Fruit fly (Drosophila melanogaster) whole organism, embryonic: ENCODE measurements around the gene Cfp1.
A peak's percentile ranks its signal among the peaks of the same experiment; 100 is the strongest.

Experiments used
- Bgb ChIP-seq: fragments of 200-800 bp; sonication (Bioruptor generic); IDR thresholded peaks from 2 replicates; pipeline ENCODE4 v1.3.6; 2022; ENCODE audit warnings: missing biosample characterization, missing genetic modification characterization; ENCODE audit not compliant: partially characterized antibody
- C15 ChIP-seq: fragments of 200-800 bp; sonication (Bioruptor generic); IDR thresholded peaks from 3 replicates; pipeline ENCODE4 v1.3.6; 2022; ENCODE audit warnings: missing biosample characterization, missing genetic modification characterization
- CG11723 ChIP-seq: fragments of 200-800 bp; sonication (Bioruptor generic); optimal IDR thresholded peaks from 2 replicates; lab custom pipeline; 2017; ENCODE audit warnings: missing biosample characterization, mild to moderate bottlenecking, missing genetic modification characterization
- CG12155 ChIP-seq: fragments of 200-800 bp; sonication (Bioruptor generic); optimal IDR thresholded peaks from 3 replicates; lab custom pipeline; 2016; ENCODE audit warnings: missing biosample characterization, missing genetic modification characterization
- CG12942 ChIP-seq: fragments of 200-800 bp; sonication (Bioruptor generic); optimal IDR thresholded peaks from 3 replicates; lab custom pipeline; 2016; ENCODE audit warnings: missing biosample characterization, missing genetic modification characterization
- CG1603 ChIP-seq: fragments of 200-800 bp; sonication (Bioruptor generic); optimal IDR thresholded peaks from 2 replicates; lab custom pipeline; 2019; ENCODE audit warnings: missing biosample characterization, mild to moderate bottlenecking, missing genetic modification characterization, moderate library complexity
- CG16813 ChIP-seq: fragments of 200-800 bp; sonication (Bioruptor generic); IDR thresholded peaks from 3 replicates; pipeline ENCODE4 v1.3.6; 2022; ENCODE audit warnings: missing biosample characterization, missing genetic modification characterization; ENCODE audit not compliant: partially characterized antibody
- CG17328 ChIP-seq: fragments of 200-800 bp; sonication (Bioruptor generic); IDR thresholded peaks from 2 replicates; pipeline ENCODE4 v1.3.6; 2022; ENCODE audit warnings: missing biosample characterization, missing genetic modification characterization
- CG18599 ChIP-seq: fragments of 200-800 bp; sonication (Bioruptor generic); optimal IDR thresholded peaks from 3 replicates; lab custom pipeline; 2017; ENCODE audit warnings: missing biosample characterization, missing genetic modification characterization, mild to moderate bottlenecking, moderate library complexity, missing genetic modification reagents
- CG2202 ChIP-seq: fragments of 200-800 bp; sonication (Bioruptor generic); optimal IDR thresholded peaks from 2 replicates; lab custom pipeline; 2018; ENCODE audit warnings: missing biosample characterization, mild to moderate bottlenecking, missing genetic modification characterization
- CG3407 ChIP-seq: fragments of 200-800 bp; sonication (Bioruptor generic); optimal IDR thresholded peaks from 2 replicates; lab custom pipeline; 2018; ENCODE audit warnings: missing biosample characterization, mild to moderate bottlenecking, missing genetic modification characterization
- CG3995 ChIP-seq: fragments of 200-800 bp; sonication (Bioruptor generic); optimal IDR thresholded peaks from 3 replicates; lab custom pipeline; 2016; ENCODE audit warnings: missing biosample characterization, missing genetic modification characterization
- CG4820 ChIP-seq: fragments of 200-800 bp; sonication (Bioruptor generic); optimal IDR thresholded peaks from 3 replicates; lab custom pipeline; 2016; ENCODE audit warnings: missing biosample characterization, missing genetic modification characterization
- CG7745 ChIP-seq: fragments of 200-800 bp; sonication (Bioruptor generic); optimal IDR thresholded peaks from 2 replicates; lab custom pipeline; 2018; ENCODE audit warnings: missing biosample characterization, mild to moderate bottlenecking, missing genetic modification characterization, moderate library complexity
- CG7963 ChIP-seq: fragments of 200-800 bp; sonication (Bioruptor generic); IDR thresholded peaks from 3 replicates; pipeline ENCODE4 v1.3.6; 2022; ENCODE audit warnings: missing biosample characterization, missing genetic modification characterization; ENCODE audit not compliant: partially characterized antibody
- CG8281 ChIP-seq: fragments of 200-800 bp; sonication (Bioruptor generic); optimal IDR thresholded peaks from 2 replicates; lab custom pipeline; 2018; ENCODE audit warnings: missing biosample characterization, mild to moderate bottlenecking, missing genetic modification characterization, moderate library complexity
- CG9215 ChIP-seq: fragments of 200-800 bp; sonication (Bioruptor generic); IDR thresholded peaks from 2 replicates; pipeline ENCODE4 v1.3.6; 2022; ENCODE audit warnings: missing biosample characterization, missing genetic modification characterization
- D19A ChIP-seq: fragments of 200-800 bp; optimal IDR thresholded peaks from 3 replicates; lab custom pipeline; 2019; ENCODE audit warnings: missing biosample characterization, mild to moderate bottlenecking, missing genetic modification characterization, moderate library complexity
- Dp ChIP-seq: fragments of 200-800 bp; sonication (Bioruptor generic); optimal IDR thresholded peaks from 2 replicates; lab custom pipeline; 2018; ENCODE audit warnings: missing biosample characterization, mild to moderate bottlenecking, missing genetic modification characterization, moderate library complexity
- Ets97D ChIP-seq: fragments of 200-800 bp; sonication (Bioruptor generic); optimal IDR thresholded peaks from 3 replicates; lab custom pipeline; 2016; ENCODE audit warnings: missing biosample characterization, missing genetic modification characterization
- GATAe ChIP-seq: fragments of 200-800 bp; sonication (Bioruptor generic); conservative IDR thresholded peaks from 2 replicates; pipeline ENCODE4 v1.3.6; 2022; ENCODE audit warnings: missing biosample characterization, missing genetic modification characterization
- Mad ChIP-seq: fragments of 200-800 bp; sonication (Bioruptor generic); optimal IDR thresholded peaks from 2 replicates; lab custom pipeline; 2016; ENCODE audit warnings: missing biosample characterization, missing genetic modification characterization
- Mrtf ChIP-seq: fragments of 200-800 bp; sonication (Bioruptor generic); IDR thresholded peaks from 3 replicates; pipeline ENCODE4 v1.3.6; 2022; ENCODE audit warnings: missing biosample characterization, missing genetic modification characterization
- PHDP ChIP-seq: fragments of 200-800 bp; sonication (Bioruptor generic); optimal IDR thresholded peaks from 3 replicates; lab custom pipeline; 2018; ENCODE audit warnings: missing biosample characterization, mild to moderate bottlenecking, missing genetic modification characterization, moderate library complexity
- Poxn ChIP-seq: fragments of 200-800 bp; sonication (Bioruptor generic); IDR thresholded peaks from 2 replicates; pipeline ENCODE4 v1.3.6; 2022; ENCODE audit warnings: missing biosample characterization, missing genetic modification characterization
- Sox100B ChIP-seq: fragments of 200-800 bp; sonication (Bioruptor generic); optimal IDR thresholded peaks from 3 replicates; lab custom pipeline; 2018; ENCODE audit warnings: missing biosample characterization, mild to moderate bottlenecking, missing genetic modification characterization
- Usf ChIP-seq: fragments of 200-800 bp; sonication (Bioruptor generic); optimal IDR thresholded peaks from 2 replicates; lab custom pipeline; 2017; ENCODE audit warnings: missing genotype, missing biosample characterization, missing genetic modification characterization
- bab2 ChIP-seq: fragments of 200-800 bp; sonication (Bioruptor generic); optimal IDR thresholded peaks from 2 replicates; lab custom pipeline; 2016; ENCODE audit warnings: missing biosample characterization, missing genetic modification characterization
- br ChIP-seq: fragments of >200 bp; optimal IDR thresholded peaks from 2 replicates; lab custom pipeline; 2017
- chinmo ChIP-seq: fragments of 200-800 bp; sonication (Bioruptor generic); IDR thresholded peaks from 4 replicates; pipeline ENCODE4 v1.3.6; 2022; ENCODE audit warnings: missing biosample characterization, missing genetic modification characterization; ENCODE audit not compliant: partially characterized antibody
- ci ChIP-seq: fragments of 200-800 bp; sonication (Bioruptor generic); IDR thresholded peaks from 3 replicates; pipeline ENCODE4 v1.3.6; 2022; ENCODE audit warnings: missing biosample characterization, missing genetic modification characterization
- crol ChIP-seq: fragments of 200-800 bp; sonication (Bioruptor generic); IDR thresholded peaks from 2 replicates; pipeline ENCODE4 v1.3.6; 2022; ENCODE audit warnings: missing biosample characterization, missing genetic modification characterization
- da ChIP-seq: fragments of 200-800 bp; sonication (Bioruptor generic); optimal IDR thresholded peaks from 2 replicates; lab custom pipeline; 2016; ENCODE audit warnings: missing biosample characterization, missing genetic modification characterization
- dan ChIP-seq: fragments of 200-800 bp; sonication (Bioruptor generic); IDR thresholded peaks from 2 replicates; pipeline ENCODE4 v1.3.6; 2022; ENCODE audit warnings: missing biosample characterization, missing genetic modification characterization
- dysf ChIP-seq: fragments of 200-800 bp; sonication (Bioruptor generic); IDR thresholded peaks from 3 replicates; pipeline ENCODE4 v1.3.6; 2022; ENCODE audit warnings: missing biosample characterization, missing genetic modification characterization
- fd96Cb ChIP-seq: fragments of 200-800 bp; sonication (Bioruptor generic); optimal IDR thresholded peaks from 2 replicates; lab custom pipeline; 2018; ENCODE audit warnings: missing biosample characterization, mild to moderate bottlenecking, missing genetic modification characterization, moderate library complexity
- gce ChIP-seq: fragments of 200-800 bp; sonication (Bioruptor generic); IDR thresholded peaks from 3 replicates; pipeline ENCODE4 v1.3.6; 2022; ENCODE audit warnings: missing biosample characterization, missing genetic modification characterization
- hb ChIP-seq: fragments of 200-800 bp; sonication (Bioruptor generic); IDR thresholded peaks from 3 replicates; pipeline ENCODE4 v1.3.6; 2022; ENCODE audit warnings: missing biosample characterization, missing genetic modification characterization; ENCODE audit not compliant: partially characterized antibody
- lbe ChIP-seq: fragments of 200-800 bp; sonication (Bioruptor generic); optimal IDR thresholded peaks from 2 replicates; lab custom pipeline; 2016; ENCODE audit warnings: missing biosample characterization, mild to moderate bottlenecking, missing genetic modification characterization
- lov ChIP-seq, 2 experiments: fragments of 200-800 bp in 1 of 2; fragments of >200 bp in 1 of 2; sonication (Bioruptor generic) in 1 of 2; IDR thresholded peaks in 1 of 2; optimal IDR thresholded peaks in 1 of 2; 2 replicates in 1 of 2; 3 replicates in 1 of 2; pipeline versions ENCODE4 v1.3.6 to Lab custom; 2017 to 2022; ENCODE audit warnings: missing biosample characterization in 1 of 2, missing genetic modification characterization in 1 of 2
- luna ChIP-seq: fragments of 200-800 bp; sonication (Bioruptor generic); optimal IDR thresholded peaks from 2 replicates; lab custom pipeline; 2016; ENCODE audit warnings: missing biosample characterization, missing genetic modification characterization
- pnt ChIP-seq: fragments of 200-800 bp; sonication (Bioruptor generic); optimal IDR thresholded peaks from 3 replicates; lab custom pipeline; 2016; ENCODE audit warnings: missing biosample characterization, missing genetic modification characterization
- pzg ChIP-seq: fragments of 200-800 bp; sonication (Bioruptor generic); optimal IDR thresholded peaks from 3 replicates; lab custom pipeline; 2018; ENCODE audit warnings: missing biosample characterization, mild to moderate bottlenecking, missing genetic modification characterization, moderate library complexity
- salm ChIP-seq: fragments of 200-800 bp; sonication (Bioruptor generic); optimal IDR thresholded peaks from 2 replicates; lab custom pipeline; 2018; ENCODE audit warnings: missing biosample characterization, mild to moderate bottlenecking, missing genetic modification characterization
- sim ChIP-seq: fragments of 200-800 bp; sonication (Bioruptor generic); IDR thresholded peaks from 2 replicates; pipeline ENCODE4 v1.3.6; 2022; ENCODE audit warnings: missing biosample characterization, missing genetic modification characterization
- sna ChIP-seq: fragments of 200-800 bp; sonication (Bioruptor generic); IDR thresholded peaks from 2 replicates; pipeline ENCODE4 v1.3.6; 2022; ENCODE audit warnings: missing biosample characterization, missing genetic modification characterization; ENCODE audit not compliant: partially characterized antibody
- stc ChIP-seq: fragments of 200-800 bp; sonication (Bioruptor generic); IDR thresholded peaks from 2 replicates; pipeline ENCODE4 v1.3.6; 2022; ENCODE audit warnings: missing biosample characterization, missing genetic modification characterization
- tin ChIP-seq: fragments of 200-800 bp; sonication (Bioruptor generic); optimal IDR thresholded peaks from 3 replicates; lab custom pipeline; 2016; ENCODE audit warnings: missing biosample characterization, missing genetic modification characterization
- tio ChIP-seq: fragments of 200-800 bp; sonication (Bioruptor generic); optimal IDR thresholded peaks from 2 replicates; lab custom pipeline; 2017; ENCODE audit warnings: missing biosample characterization, missing genetic modification characterization, inconsistent platforms
- zen ChIP-seq: fragments of 200-800 bp; sonication (Bioruptor generic); optimal IDR thresholded peaks from 3 replicates; lab custom pipeline; 2018; ENCODE audit warnings: missing biosample characterization, mild to moderate bottlenecking, missing genetic modification characterization, moderate library complexity

The Cfp1 gene

DNA sequence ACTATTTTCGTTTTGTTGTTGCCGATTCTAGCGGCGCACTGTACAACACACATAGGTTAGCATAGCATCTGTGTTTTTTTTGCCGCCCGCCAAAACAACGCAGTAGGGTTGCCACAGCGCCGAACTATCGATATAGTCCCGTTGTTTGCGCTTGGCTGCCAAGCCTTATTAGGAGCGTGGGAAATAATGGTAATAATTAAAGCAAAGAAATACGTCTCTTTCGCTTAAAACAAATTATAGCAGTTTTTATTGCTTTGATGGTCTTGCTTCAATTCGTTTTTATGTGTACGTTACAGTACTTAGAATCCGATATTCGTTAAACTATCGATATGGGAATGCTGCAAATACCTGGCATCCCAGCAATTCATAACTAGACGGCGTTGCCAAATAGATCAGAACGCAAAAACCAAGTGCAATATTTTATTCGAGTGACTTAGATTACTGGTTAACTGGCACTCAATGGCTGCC, 29.3 kb downstream of the Cfp1 start, which contains the start of the genes mxc and Larp7 (continued):
- no peak for TF ChIP-seq PHDP (tag; lab: Kevin White, UChicago)
- no peak for TF ChIP-seq lov (optimal IDR thresholded peaks at IDR 0.05; lab: Kevin White, UChicago)
- no peak for TF ChIP-seq lov (GFP tag; IDR thresholded peaks at IDR 0.05; lab: Robert Waterston, UW)
- peak; percentile 41 for TF ChIP-seq zen (tag; lab: Kevin White, UChicago)
- TF ChIP-seq CG1603 (tag; lab: Kevin White, UChicago), result no peak
- TF ChIP-seq D19A (tag; lab: Kevin White, UChicago), result no peak
- TF ChIP-seq gce (GFP tag; lab: Robert Waterston, UW), result no peak
- peak; percentile 64 for TF ChIP-seq Ets97D (GFP tag; lab: Kevin White, UChicago)
- peak; percentile 88 for TF ChIP-seq hb (GFP tag; lab: Robert Waterston, UW)
- no peak for TF ChIP-seq dan (GFP tag; lab: Robert Waterston, UW)
- no peak for TF ChIP-seq crol (GFP tag; lab: Robert Waterston, UW)
- TF ChIP-seq tio (GFP tag; lab: Kevin White, UChicago), result no peak
- no peak for TF ChIP-seq CG17328 (GFP tag; lab: Robert Waterston, UW)
- TF ChIP-seq CG16813, result peak; percentile 91
- no peak for TF ChIP-seq br (lab: Kevin White, UChicago)
- peak; percentile 11 for TF ChIP-seq CG3995
- TF ChIP-seq ci (GFP tag; lab: Robert Waterston, UW), result 0 out of 3 replicates have a peak, but pooled peaks have one; percentile 51
- no peak for TF ChIP-seq sim (GFP tag; lab: Robert Waterston, UW)
- TF ChIP-seq dysf (GFP tag; lab: Robert Waterston, UW), result no peak; the same call in 2 of the 3 replicates
- TF ChIP-seq CG7963 (GFP tag; lab: Robert Waterston, UW), result no peak
- TF ChIP-seq luna (GFP tag; lab: Kevin White, UChicago), result no peak
- TF ChIP-seq Mad, result peak; percentile 47
- no peak for TF ChIP-seq CG3407 (GFP tag; lab: Kevin White, UChicago)
- peak; percentile 79; the same call in 2 of the 4 replicates for TF ChIP-seq chinmo (GFP tag; lab: Robert Waterston, UW)
- TF ChIP-seq pzg, result peak; percentile 65
- peak; percentile 70 for TF ChIP-seq da
- no peak for TF ChIP-seq lbe (GFP tag; lab: Kevin White, UChicago)
- no peak for TF ChIP-seq Mrtf (GFP tag; lab: Robert Waterston, UW)
- no peak for TF ChIP-seq Poxn (GFP tag; lab: Robert Waterston, UW)
- TF ChIP-seq salm (tag; lab: Kevin White, UChicago), result no peak
- peak; percentile 67 for TF ChIP-seq pnt (GFP tag; lab: Kevin White, UChicago)
- no peak for TF ChIP-seq Sox100B (GFP tag; lab: Kevin White, UChicago)
- TF ChIP-seq tin (GFP tag; lab: Kevin White, UChicago), result peak; percentile 63
- TF ChIP-seq Dp (GFP tag; lab: Kevin White, UChicago), result peak; percentile 68
- TF ChIP-seq fd96Cb (tag; lab: Kevin White, UChicago), result peak; percentile 3
- peak; percentile 65 for TF ChIP-seq CG12155 (GFP tag; lab: Kevin White, UChicago)
- peak; percentile 74 for TF ChIP-seq CG9215 (GFP tag; lab: Robert Waterston, UW)
- no peak for TF ChIP-seq C15 (GFP tag; lab: Robert Waterston, UW)
- no peak for TF ChIP-seq CG7745 (tag; lab: Kevin White, UChicago)
- TF ChIP-seq stc, result peak; percentile 16; the same call in 1 of the 2 replicates
- TF ChIP-seq CG2202 (tag; lab: Kevin White, UChicago), result no peak
- peak; percentile 73 for TF ChIP-seq Bgb (GFP tag; lab: Robert Waterston, UW)
- TF ChIP-seq GATAe (GFP tag; lab: Robert Waterston, UW), result no peak
- TF ChIP-seq sna, result peak; percentile 86
- TF ChIP-seq CG11723 (GFP tag; lab: Kevin White, UChicago), result no peak
- TF ChIP-seq CG18599 (GFP tag; lab: Kevin White, UChicago), result no peak
- TF ChIP-seq CG8281 (tag; lab: Kevin White, UChicago), result no peak
- peak; percentile 47 for TF ChIP-seq Usf (GFP tag; lab: Kevin White, UChicago)
- TF ChIP-seq bab2 (GFP tag; lab: Kevin White, UChicago), result peak; percentile 59
- peak; percentile 25 for TF ChIP-seq CG12942 (GFP tag; lab: Kevin White, UChicago)
- peak; percentile 41 for TF ChIP-seq CG4820 (GFP tag; lab: Kevin White, UChicago)
